Fruit fly (Drosophila melanogaster) whole organism, embryonic: ENCODE results near the gene neb.
A peak's percentile ranks its signal among the peaks of the same experiment; 100 is the strongest.

Experiments
- Aef1 ChIP-seq: fragments of 200-800 bp; sonication (Bioruptor generic); IDR thresholded peaks from 3 replicates; pipeline ENCODE4 v1.3.6; 2022; ENCODE audit warnings: missing biosample characterization, missing genetic modification characterization
- CG10366 ChIP-seq: fragments of 200-800 bp; sonication (Bioruptor generic); IDR thresholded peaks from 2 replicates; pipeline ENCODE4 v1.3.6; 2022; ENCODE audit warnings: missing biosample characterization, missing genetic modification characterization
- CG10979 ChIP-seq: fragments of 200-800 bp; sonication (Bioruptor generic); optimal IDR thresholded peaks from 2 replicates; lab custom pipeline; 2018; ENCODE audit warnings: missing biosample characterization, mild to moderate bottlenecking, missing genetic modification characterization, moderate library complexity
- CG12104 ChIP-seq: fragments of 200-800 bp; sonication (Bioruptor generic); optimal IDR thresholded peaks from 3 replicates; lab custom pipeline; 2016; ENCODE audit warnings: missing biosample characterization, missing genetic modification characterization
- CG13424 ChIP-seq: fragments of 200-800 bp; sonication (Bioruptor generic); optimal IDR thresholded peaks from 2 replicates; lab custom pipeline; 2019; ENCODE audit warnings: missing biosample characterization, mild to moderate bottlenecking, missing genetic modification characterization, moderate library complexity
- CG15011 ChIP-seq: fragments of 200-800 bp; sonication (Bioruptor generic); optimal IDR thresholded peaks from 3 replicates; lab custom pipeline; 2018; ENCODE audit warnings: missing biosample characterization, mild to moderate bottlenecking, missing genetic modification characterization
- CG15514 ChIP-seq: fragments of 200-800 bp; sonication (Bioruptor generic); optimal IDR thresholded peaks from 3 replicates; lab custom pipeline; 2017; ENCODE audit warnings: missing biosample characterization, missing genetic modification characterization, mild to moderate bottlenecking, moderate library complexity, missing genetic modification reagents
- CG1602 ChIP-seq: fragments of 200-800 bp; sonication (Bioruptor generic); optimal IDR thresholded peaks from 3 replicates; lab custom pipeline; 2016; ENCODE audit warnings: missing biosample characterization, missing genetic modification characterization
- CG17361 ChIP-seq: fragments of 200-800 bp; sonication (Bioruptor generic); IDR thresholded peaks from 3 replicates; pipeline ENCODE4 v1.3.6; 2022; ENCODE audit warnings: missing biosample characterization, missing genetic modification characterization
- CG1832 ChIP-seq: fragments of 200-800 bp; sonication (Bioruptor generic); optimal IDR thresholded peaks from 2 replicates; lab custom pipeline; 2017; ENCODE audit warnings: missing biosample characterization, mild to moderate bottlenecking, missing genetic modification characterization, inconsistent platforms
- CG2116 ChIP-seq: fragments of 200-800 bp; sonication (Bioruptor generic); optimal IDR thresholded peaks from 3 replicates; lab custom pipeline; 2018; ENCODE audit warnings: missing biosample characterization, mild to moderate bottlenecking, missing genetic modification characterization
- CG2199 ChIP-seq: fragments of 200-800 bp; sonication (Bioruptor generic); IDR thresholded peaks from 3 replicates; pipeline ENCODE4 v1.3.6; 2022; ENCODE audit warnings: missing biosample characterization, missing genetic modification characterization
- CG2712 ChIP-seq: fragments of 200-800 bp; optimal IDR thresholded peaks from 3 replicates; lab custom pipeline; 2019; ENCODE audit warnings: missing biosample characterization, mild to moderate bottlenecking, missing genetic modification characterization, moderate library complexity
- CG30431 ChIP-seq: fragments of 200-800 bp; sonication (Bioruptor generic); optimal IDR thresholded peaks from 2 replicates; lab custom pipeline; 2017; ENCODE audit warnings: missing biosample characterization, missing genetic modification characterization
- CG3065 ChIP-seq: fragments of 200-800 bp; sonication (Bioruptor generic); optimal IDR thresholded peaks from 2 replicates; lab custom pipeline; 2016; ENCODE audit warnings: missing biosample characterization, missing genetic modification characterization
- CG34376 ChIP-seq: fragments of 200-800 bp; sonication (Bioruptor generic); optimal IDR thresholded peaks from 2 replicates; lab custom pipeline; 2018; ENCODE audit warnings: missing biosample characterization, mild to moderate bottlenecking, missing genetic modification characterization
- CG3838 ChIP-seq: fragments of 200-800 bp; sonication (Bioruptor generic); optimal IDR thresholded peaks from 3 replicates; lab custom pipeline; 2016; ENCODE audit warnings: missing biosample characterization, missing genetic modification characterization
- CG43689 ChIP-seq: fragments of 200-800 bp; sonication (Bioruptor generic); IDR thresholded peaks from 2 replicates; pipeline ENCODE4 v1.3.6; 2022; ENCODE audit warnings: missing biosample characterization, missing genetic modification characterization
- CG4424 ChIP-seq: fragments of 200-800 bp; sonication (Bioruptor generic); optimal IDR thresholded peaks from 3 replicates; lab custom pipeline; 2016; ENCODE audit warnings: missing biosample characterization, missing genetic modification characterization
- CG5245 ChIP-seq: fragments of 200-800 bp; sonication (Bioruptor generic); optimal IDR thresholded peaks from 3 replicates; lab custom pipeline; 2016; ENCODE audit warnings: missing biosample characterization, missing genetic modification characterization
- CG6683 ChIP-seq: fragments of 200-800 bp; sonication (Bioruptor generic); optimal IDR thresholded peaks from 2 replicates; lab custom pipeline; 2017; ENCODE audit warnings: missing biosample characterization, mild to moderate bottlenecking, missing genetic modification characterization, missing genetic modification reagents
- CG7839 ChIP-seq: fragments of 200-800 bp; sonication (Bioruptor generic); optimal IDR thresholded peaks from 3 replicates; lab custom pipeline; 2018; ENCODE audit warnings: missing biosample characterization, mild to moderate bottlenecking, missing genetic modification characterization, moderate library complexity
- CG8478 ChIP-seq: fragments of >200 bp; optimal IDR thresholded peaks from 2 replicates; lab custom pipeline; 2018
- D ChIP-seq, 2 experiments: fragments of 200-800 bp in 1 of 2; fragments of >200 bp in 1 of 2; sonication (Bioruptor generic) in 1 of 2; optimal IDR thresholded peaks; 2 replicates in 1 of 2; 3 replicates in 1 of 2; lab custom pipeline; 2017; ENCODE audit warnings: mild to moderate bottlenecking in 1 of 2, missing biosample characterization in 1 of 2, missing genetic modification characterization in 1 of 2, missing genetic modification reagents in 1 of 2
- Dbx ChIP-seq: fragments of 200-800 bp; sonication (Bioruptor generic); IDR thresholded peaks from 3 replicates; pipeline ENCODE4 v1.3.6; 2022; ENCODE audit warnings: missing biosample characterization, missing genetic modification characterization
- Elba2 ChIP-seq: fragments of 200-800 bp; sonication (Bioruptor generic); optimal IDR thresholded peaks from 3 replicates; lab custom pipeline; 2016; ENCODE audit warnings: missing biosample characterization, missing genetic modification characterization
- Ets65A ChIP-seq: fragments of 200-800 bp; sonication (Bioruptor generic); peaks from one replicate; lab custom pipeline; 2016; ENCODE audit warnings: missing biosample characterization, missing genetic modification characterization
- Fer2 ChIP-seq: fragments of 200-800 bp; sonication (Bioruptor generic); optimal IDR thresholded peaks from 2 replicates; lab custom pipeline; 2018; ENCODE audit warnings: missing biosample characterization, mild to moderate bottlenecking, missing genetic modification characterization, moderate library complexity
- Lim3 ChIP-seq: fragments of 200-800 bp; sonication (Bioruptor generic); IDR thresholded peaks from 2 replicates; pipeline ENCODE4 v1.3.6; 2022; ENCODE audit warnings: missing biosample characterization, missing genetic modification characterization
- MTF-1 ChIP-seq: fragments of 200-800 bp; sonication (Bioruptor generic); optimal IDR thresholded peaks from 2 replicates; lab custom pipeline; 2018; ENCODE audit warnings: missing biosample characterization, mild to moderate bottlenecking, missing genetic modification characterization, borderline replicate concordance
- Max ChIP-seq: fragments of 200-800 bp; sonication (Bioruptor generic); optimal IDR thresholded peaks from 2 replicates; lab custom pipeline; 2016; ENCODE audit warnings: missing biosample characterization, mild to moderate bottlenecking, missing genetic modification characterization
- Myb ChIP-seq: fragments of 200-800 bp; sonication (Bioruptor generic); optimal IDR thresholded peaks from 2 replicates; lab custom pipeline; 2016; ENCODE audit warnings: missing biosample characterization, missing genetic modification characterization
- Oaz ChIP-seq: fragments of 200-800 bp; sonication (Bioruptor generic); IDR thresholded peaks from 2 replicates; pipeline ENCODE4 v1.3.6; 2022; ENCODE audit warnings: missing biosample characterization, missing genetic modification characterization
- ab ChIP-seq: fragments of 200-800 bp; sonication (Bioruptor generic); optimal IDR thresholded peaks from 2 replicates; lab custom pipeline; 2016; ENCODE audit warnings: missing biosample characterization, missing genetic modification characterization
- abd-A ChIP-seq: fragments of 200-800 bp; sonication (Bioruptor generic); optimal IDR thresholded peaks from 3 replicates; lab custom pipeline; 2019; ENCODE audit warnings: missing biosample characterization, mild to moderate bottlenecking, missing genetic modification characterization, moderate library complexity
- amos ChIP-seq: fragments of 200-800 bp; sonication (Bioruptor generic); IDR thresholded peaks from 2 replicates; pipeline ENCODE4 v1.3.6; 2022; ENCODE audit warnings: missing biosample characterization, missing genetic modification characterization; ENCODE audit not compliant: partially characterized antibody
- bigmax ChIP-seq: fragments of 200-800 bp; sonication (Bioruptor generic); optimal IDR thresholded peaks from 2 replicates; lab custom pipeline; 2018; ENCODE audit warnings: missing biosample characterization, mild to moderate bottlenecking, missing genetic modification characterization
- cas ChIP-seq: fragments of 200-800 bp; sonication (Bioruptor generic); IDR thresholded peaks from 2 replicates; pipeline ENCODE4 v1.3.6; 2022; ENCODE audit warnings: missing biosample characterization, missing genetic modification characterization
- ci ChIP-seq: fragments of 200-800 bp; sonication (Bioruptor generic); IDR thresholded peaks from 3 replicates; pipeline ENCODE4 v1.3.6; 2022; ENCODE audit warnings: missing biosample characterization, missing genetic modification characterization
- crp ChIP-seq, 2 experiments: fragments of 200-800 bp; sonication (Bioruptor generic); optimal IDR thresholded peaks; 2 replicates in 1 of 2; 3 replicates in 1 of 2; lab custom pipeline; 2017; ENCODE audit warnings: missing biosample characterization in 2 of 2, missing genetic modification characterization in 2 of 2, mild to moderate bottlenecking in 1 of 2, moderate library complexity in 1 of 2
- dimm ChIP-seq: fragments of 200-800 bp; sonication (Bioruptor generic); IDR thresholded peaks from 2 replicates; pipeline ENCODE4 v1.3.6; 2022; ENCODE audit warnings: missing biosample characterization, missing genetic modification characterization
- dpn ChIP-seq, 2 experiments: fragments of 200-800 bp; sonication (Bioruptor generic); optimal IDR thresholded peaks; 3 replicates each; lab custom pipeline; 2016; ENCODE audit warnings: missing biosample characterization in 2 of 2, missing genetic modification characterization in 2 of 2
- dysf ChIP-seq: fragments of 200-800 bp; sonication (Bioruptor generic); IDR thresholded peaks from 3 replicates; pipeline ENCODE4 v1.3.6; 2022; ENCODE audit warnings: missing biosample characterization, missing genetic modification characterization
- emc ChIP-seq: fragments of 200-800 bp; sonication (Bioruptor generic); optimal IDR thresholded peaks from 2 replicates; lab custom pipeline; 2016; ENCODE audit warnings: missing biosample characterization, missing genetic modification characterization
- exex ChIP-seq: fragments of 200-800 bp; sonication (Bioruptor generic); optimal IDR thresholded peaks from 4 replicates; lab custom pipeline; 2018; ENCODE audit warnings: missing biosample characterization, mild to moderate bottlenecking, missing genetic modification characterization, moderate library complexity
- lov ChIP-seq, 2 experiments: fragments of 200-800 bp in 1 of 2; fragments of >200 bp in 1 of 2; sonication (Bioruptor generic) in 1 of 2; IDR thresholded peaks in 1 of 2; optimal IDR thresholded peaks in 1 of 2; 2 replicates in 1 of 2; 3 replicates in 1 of 2; pipeline versions ENCODE4 v1.3.6 to Lab custom; 2017 to 2022; ENCODE audit warnings: missing biosample characterization in 1 of 2, missing genetic modification characterization in 1 of 2
- luna ChIP-seq: fragments of 200-800 bp; sonication (Bioruptor generic); optimal IDR thresholded peaks from 2 replicates; lab custom pipeline; 2016; ENCODE audit warnings: missing biosample characterization, missing genetic modification characterization
- maf-S ChIP-seq: fragments of 200-800 bp; sonication (Bioruptor generic); optimal IDR thresholded peaks from 2 replicates; lab custom pipeline; 2016; ENCODE audit warnings: missing biosample characterization, missing genetic modification characterization
- otp ChIP-seq: fragments of 200-800 bp; sonication (Bioruptor generic); IDR thresholded peaks from 3 replicates; pipeline ENCODE4, ENCODE4 v1.3.6; 2022; ENCODE audit warnings: missing biosample characterization, missing genetic modification characterization
- p53 ChIP-seq: fragments of 200-800 bp; sonication (Bioruptor generic); optimal IDR thresholded peaks from 2 replicates; lab custom pipeline; 2016; ENCODE audit warnings: missing biosample characterization, missing genetic modification characterization
- sens ChIP-seq: fragments of 200-800 bp; sonication (Bioruptor generic); peaks from one replicate; lab custom pipeline; 2016; ENCODE audit warnings: missing biosample characterization, missing genetic modification characterization
- ssp ChIP-seq: fragments of 200-800 bp; sonication (Bioruptor generic); IDR thresholded peaks from 2 replicates; pipeline ENCODE4 v1.3.6; 2022; ENCODE audit warnings: missing biosample characterization, missing genetic modification characterization

neb gene

dm6 chr2L:20078880-20079279 lies 3.3 kb downstream of the neb start (continued):
- TF ChIP-seq CG10979 (tag; lab: Kevin White, UChicago), result no peak
- TF ChIP-seq Fer2, result no peak
- no peak for TF ChIP-seq dysf (GFP tag; lab: Robert Waterston, UW)
- TF ChIP-seq exex (tag; lab: Kevin White, UChicago), result peak; percentile 32
- TF ChIP-seq lov (optimal IDR thresholded peaks at IDR 0.05; lab: Kevin White, UChicago), result no peak
- TF ChIP-seq lov (GFP tag; IDR thresholded peaks at IDR 0.05; lab: Robert Waterston, UW), result no peak
- no peak for TF ChIP-seq ci (GFP tag; lab: Robert Waterston, UW)
- TF ChIP-seq CG13424 (tag; lab: Kevin White, UChicago), result no peak
- no peak for TF ChIP-seq CG3065 (GFP tag; lab: Kevin White, UChicago)
- TF ChIP-seq CG10366 (GFP tag; lab: Robert Waterston, UW), result no peak
- peak; percentile 32 for TF ChIP-seq CG7839
- TF ChIP-seq p53 (GFP tag; lab: Kevin White, UChicago), result no peak
- TF ChIP-seq luna (GFP tag; lab: Kevin White, UChicago), result no peak
- peak; percentile 5 for TF ChIP-seq Max
- peak; percentile 3 to 17 for TF ChIP-seq dpn (GFP tag; optimal IDR thresholded peaks at IDR 0.05; lab: Kevin White, UChicago)
- no peak for TF ChIP-seq abd-A (tag; lab: Kevin White, UChicago)
- TF ChIP-seq MTF-1, result no peak
- no peak for TF ChIP-seq CG2712 (tag; lab: Kevin White, UChicago)
- TF ChIP-seq CG12104 (GFP tag; lab: Kevin White, UChicago), result no peak
- no peak for TF ChIP-seq CG6683 (GFP tag; lab: Kevin White, UChicago)
- no peak for TF ChIP-seq CG4424 (GFP tag; lab: Kevin White, UChicago)
- peak; percentile 21 for TF ChIP-seq CG15514 (GFP tag; lab: Kevin White, UChicago)
- no peak for TF ChIP-seq CG30431 (GFP tag; lab: Kevin White, UChicago)
- no peak for TF ChIP-seq CG1602 (GFP tag; lab: Kevin White, UChicago)
- TF ChIP-seq dimm, result no peak
- TF ChIP-seq CG15011 (GFP tag; lab: Kevin White, UChicago), result peak; percentile 10
- TF ChIP-seq ab, result no peak
- TF ChIP-seq emc (GFP tag; lab: Kevin White, UChicago), result peak; percentile 22
- TF ChIP-seq Dbx (GFP tag; lab: Robert Waterston, UW), result no peak
- peak; percentile 50 for TF ChIP-seq sens
- TF ChIP-seq Oaz (GFP tag; lab: Robert Waterston, UW), result no peak
- TF ChIP-seq CG8478, result no peak
- TF ChIP-seq Lim3, result no peak
- TF ChIP-seq CG34376 (GFP tag; lab: Kevin White, UChicago), result no peak
- TF ChIP-seq amos (GFP tag; lab: Robert Waterston, UW), result no peak
- TF ChIP-seq CG2116 (GFP tag; lab: Kevin White, UChicago), result no peak
- no peak for TF ChIP-seq Elba2 (GFP tag; lab: Kevin White, UChicago)
- TF ChIP-seq CG3838 (GFP tag; lab: Kevin White, UChicago), result no peak
- no peak for TF ChIP-seq cas (GFP tag; lab: Robert Waterston, UW)
- TF ChIP-seq bigmax, result no peak
- TF ChIP-seq maf-S, result no peak
- TF ChIP-seq CG5245, result no peak
- no peak for TF ChIP-seq ssp (GFP tag; lab: Robert Waterston, UW)
- no peak for TF ChIP-seq otp (GFP tag; lab: Robert Waterston, UW)
- no peak for TF ChIP-seq CG1832 (GFP tag; lab: Kevin White, UChicago)
- peak; percentile 16 for TF ChIP-seq Myb
- no peak for TF ChIP-seq Ets65A (GFP tag; lab: Kevin White, UChicago)
- no peak for TF ChIP-seq D (optimal IDR thresholded peaks at IDR 0.05; lab: Kevin White, UChicago)
- no peak for TF ChIP-seq D (GFP tag; optimal IDR thresholded peaks at IDR 0.05; lab: Kevin White, UChicago)
- TF ChIP-seq CG43689 (GFP tag; lab: Robert Waterston, UW), result no peak
- TF ChIP-seq CG2199 (GFP tag; lab: Robert Waterston, UW), result no peak
- no peak for TF ChIP-seq crp (GFP tag; optimal IDR thresholded peaks at IDR 0.05; lab: Kevin White, UChicago)
- TF ChIP-seq CG17361 (GFP tag; lab: Robert Waterston, UW), result peak; percentile 62; the same call in 2 of the 3 replicates
- TF ChIP-seq Aef1 (GFP tag; lab: Robert Waterston, UW), result no peak
